Worm (Caenorhabditis elegans): ENCODE results near the gene F26F2.1.

DNA sequence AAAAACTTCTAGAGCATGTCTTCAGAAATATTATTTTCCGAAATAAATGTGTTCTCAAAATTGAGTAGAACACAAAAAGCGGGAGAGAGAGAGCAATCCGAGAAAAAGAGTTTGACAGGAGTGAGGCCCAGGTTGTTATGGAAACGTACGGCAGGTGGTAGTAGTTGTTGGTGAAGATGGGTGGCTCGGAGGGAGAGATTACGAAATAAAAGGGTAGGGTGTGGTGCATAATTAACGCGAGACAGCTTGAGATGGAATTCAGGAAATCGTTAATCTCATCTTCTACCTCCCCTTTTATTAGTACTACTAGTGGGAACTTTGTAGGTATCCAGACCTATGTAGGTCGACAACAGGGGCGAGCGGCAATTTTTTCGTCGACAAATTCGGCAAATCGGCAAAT is 27.6 kb downstream of the F26F2.1 start, which contains the start of gene famh-161:
- TF ChIP-seq snpc-4 (tag; optimal IDR thresholded peaks at IDR 0.05) (no peak), unc-55 (GFP tag; optimal IDR thresholded peaks at IDR 0.05) (no peak), ama-1 (optimal IDR thresholded peaks at IDR 0.05) (no peak), ceh-82 (tag; optimal IDR thresholded peaks at IDR 0.05) (no peak)
